Worm (Caenorhabditis elegans): ENCODE measurements around the gene dpy-27.

Gene dpy-27

ce11 chrIII:3821969-3822453, 2.5 kb upstream of the dpy-27 start, which contains the start of gene amx-1:
Gene amx-1, plus strand, starts transcription at chrIII:3822403.
- TF ChIP-seq nhr-11 (tag; optimal IDR thresholded peaks at IDR 0.05) (no peak), fkh-10 (GFP tag; optimal IDR thresholded peaks at IDR 0.05) (no peak), egl-5 (tag; optimal IDR thresholded peaks at IDR 0.05) (no peak), elt-1 (tag; optimal IDR thresholded peaks at IDR 0.05) (no peak), elt-2 (tag; optimal IDR thresholded peaks at IDR 0.05) (no peak), nhr-25 (tag; optimal IDR thresholded peaks at IDR 0.05) (no peak), tbx-2 (tag; optimal IDR thresholded peaks at IDR 0.05) (no peak), nhr-12 (tag; optimal IDR thresholded peaks at IDR 0.05) (no peak), snpc-4 (tag; optimal IDR thresholded peaks at IDR 0.05) (no peak), zag-1 (tag; optimal IDR thresholded peaks at IDR 0.05) (no peak), aly-2 (tag; optimal IDR thresholded peaks at IDR 0.05) (no peak), nhr-43 (tag; optimal IDR thresholded peaks at IDR 0.05; ENCODE audit: poor library complexity, severe bottlenecking) (no peak), egl-27 (tag; optimal IDR thresholded peaks at IDR 0.05) (no peak), mdl-1 (tag; optimal IDR thresholded peaks at IDR 0.05) (no peak)

ce11 chrIII:3820134-3820533, 655 bp upstream of the dpy-27 start:
- TF ChIP-seq egl-27 (tag; optimal IDR thresholded peaks at IDR 0.05) (no peak), jun-1 (tag; optimal IDR thresholded peaks at IDR 0.05) (no peak), lin-15B (tag; optimal IDR thresholded peaks at IDR 0.05) (peak; percentile 57), hmg-11 (tag; optimal IDR thresholded peaks at IDR 0.05) (peak; percentile 80), lin-39 (tag; optimal IDR thresholded peaks at IDR 0.05) (peak; percentile 19), pha-4 (tag; optimal IDR thresholded peaks at IDR 0.05) (peak; percentile 77), pqm-1 (tag; optimal IDR thresholded peaks at IDR 0.05) (peak; percentile 54), nhr-23 (tag; optimal IDR thresholded peaks at IDR 0.05) (peak; percentile 78), skn-1 (tag; optimal IDR thresholded peaks at IDR 0.05) (peak; percentile 27), nhr-12 (tag; optimal IDR thresholded peaks at IDR 0.05) (no peak), R02D3.7 (tag; optimal IDR thresholded peaks at IDR 0.05) (peak; percentile 22), nhr-67 (tag; optimal IDR thresholded peaks at IDR 0.05) (no peak), elt-2 (tag; optimal IDR thresholded peaks at IDR 0.05) (peak; percentile 44), ZK546.5 (tag; optimal IDR thresholded peaks at IDR 0.05) (no peak), snpc-4 (tag; optimal IDR thresholded peaks at IDR 0.05) (peak; percentile 56), nhr-25 (tag; optimal IDR thresholded peaks at IDR 0.05) (peak; percentile 64), nfya-1 (tag; optimal IDR thresholded peaks at IDR 0.05; ENCODE audit: insufficient read depth) (peak; percentile 81)

- no peak for TF ChIP-seq elt-2 (tag; optimal IDR thresholded peaks at IDR 0.05)
- no peak for TF ChIP-seq sea-2 (GFP tag; optimal IDR thresholded peaks at IDR 0.05)
- no peak for TF ChIP-seq pha-4 (tag; optimal IDR thresholded peaks at IDR 0.05)
- no peak for TF ChIP-seq snpc-4 (tag; optimal IDR thresholded peaks at IDR 0.05)
- no peak for TF ChIP-seq nhr-237 (tag; optimal IDR thresholded peaks at IDR 0.05)
- TF ChIP-seq ama-1 (optimal IDR thresholded peaks at IDR 0.05), result no peak
- TF ChIP-seq egl-27 (tag; optimal IDR thresholded peaks at IDR 0.05), result no peak
- no peak for TF ChIP-seq tbx-2 (tag; optimal IDR thresholded peaks at IDR 0.05)
- TF ChIP-seq nhr-23 (tag; optimal IDR thresholded peaks at IDR 0.05), result no peak
- no peak for TF ChIP-seq lsy-12 (tag; optimal IDR thresholded peaks at IDR 0.05)
Measured at ce11 chrIII:3814421-3814820, 5.1 kb downstream of the dpy-27 start.

- peak; percentile 62 for TF ChIP-seq nfya-1 (tag; optimal IDR thresholded peaks at IDR 0.05; ENCODE audit: insufficient read depth)
- peak in 1 of 3 experiments; percentile 25 for TF ChIP-seq elt-3 (tag; optimal IDR thresholded peaks at IDR 0.05)
- TF ChIP-seq ztf-4 (tag; optimal IDR thresholded peaks at IDR 0.05), result no peak
- TF ChIP-seq lin-39 (tag; optimal IDR thresholded peaks at IDR 0.05), result no peak
- peak; percentile 94 for TF ChIP-seq nhr-25 (tag; optimal IDR thresholded peaks at IDR 0.05)
- peak; percentile 38 for TF ChIP-seq elt-1 (tag; optimal IDR thresholded peaks at IDR 0.05)
- no peak for TF ChIP-seq aly-2 (tag; optimal IDR thresholded peaks at IDR 0.05)
Measured at ce11 chrIII:3812369-3812993, 7.0 kb downstream of the dpy-27 start.

- TF ChIP-seq nhr-28 (tag; optimal IDR thresholded peaks at IDR 0.05), result no peak
- peak; percentile 85 for TF ChIP-seq nhr-25 (tag; optimal IDR thresholded peaks at IDR 0.05)
- TF ChIP-seq nhr-43 (tag; optimal IDR thresholded peaks at IDR 0.05; ENCODE audit: poor library complexity, severe bottlenecking), result peak; percentile 17
- TF ChIP-seq elt-3 (tag; optimal IDR thresholded peaks at IDR 0.05), result no peak
- TF ChIP-seq ceh-9 (tag; optimal IDR thresholded peaks at IDR 0.05), result no peak
- no peak for TF ChIP-seq mdl-1 (tag; optimal IDR thresholded peaks at IDR 0.05)
- no peak for TF ChIP-seq tbx-2 (tag; optimal IDR thresholded peaks at IDR 0.05)
- TF ChIP-seq elt-2 (tag; optimal IDR thresholded peaks at IDR 0.05), result no peak
- no peak for TF ChIP-seq aly-2 (tag; optimal IDR thresholded peaks at IDR 0.05)
Measured at ce11 chrIII:3811375-3811924, 8.0 kb downstream of the dpy-27 start.
